Worm (Caenorhabditis elegans) whole organism, L4 larva: Measurements from ENCODE around the gene VF13D12L.3.

ENCODE experiments used
- F10B5.3 ChIP-seq: sonication (generic microtip); optimal IDR thresholded peaks from 2 replicates; lab custom pipeline; 2016; ENCODE audit warnings: mild to moderate bottlenecking, missing genetic modification characterization, missing compliant biosample characterization
- ama-1 ChIP-seq: fragments of 150-350 bp; optimal IDR thresholded peaks from 2 replicates; lab custom pipeline; 2014; ENCODE audit warnings: inconsistent platforms, mixed read lengths
- ceh-62 ChIP-seq: sonication (generic microtip); optimal IDR thresholded peaks from 2 replicates; lab custom pipeline; 2017; ENCODE audit warnings: missing biosample characterization, missing genetic modification characterization
- dmd-8 ChIP-seq: fragments of 200-800 bp; sonication (Bioruptor generic); IDR thresholded peaks from 2 replicates; pipeline ENCODE4 v1.3.6; 2022; ENCODE audit warnings: missing genetic modification characterization, missing compliant biosample characterization
- jun-1 ChIP-seq: fragments of 150-350 bp; optimal IDR thresholded peaks from 2 replicates; lab custom pipeline; 2014; ENCODE audit warnings: missing biosample characterization, missing genetic modification reagents, missing genetic modification characterization
- mep-1 ChIP-seq: fragments of 150-350 bp; sonication (generic microtip); optimal IDR thresholded peaks from 3 replicates; lab custom pipeline; 2014; ENCODE audit warnings: missing biosample characterization, missing genetic modification characterization
- nhr-10 ChIP-seq: fragments of 150-350 bp; optimal IDR thresholded peaks from 2 replicates; lab custom pipeline; 2014; ENCODE audit warnings: missing biosample characterization, missing genetic modification characterization
- nhr-237 ChIP-seq: sonication (generic microtip); optimal IDR thresholded peaks from 2 replicates; lab custom pipeline; 2017; ENCODE audit warnings: missing biosample characterization, missing genetic modification characterization
- nhr-6 ChIP-seq: fragments of 150-350 bp; optimal IDR thresholded peaks from 2 replicates; lab custom pipeline; 2014; ENCODE audit warnings: missing biosample characterization, missing genetic modification characterization
- unc-62 ChIP-seq, 3 experiments: fragments of 150-350 bp in 1 of 3; sonication (generic microtip); optimal IDR thresholded peaks in 2 of 3; peaks in 1 of 3; 1 replicate in 1 of 3; 2 replicates in 2 of 3; lab custom pipeline; 2014 to 2017; ENCODE audit warnings: missing biosample characterization in 3 of 3, missing genetic modification characterization in 3 of 3, missing genetic modification reagents in 3 of 3, missing genotype in 1 of 3

DNA sequence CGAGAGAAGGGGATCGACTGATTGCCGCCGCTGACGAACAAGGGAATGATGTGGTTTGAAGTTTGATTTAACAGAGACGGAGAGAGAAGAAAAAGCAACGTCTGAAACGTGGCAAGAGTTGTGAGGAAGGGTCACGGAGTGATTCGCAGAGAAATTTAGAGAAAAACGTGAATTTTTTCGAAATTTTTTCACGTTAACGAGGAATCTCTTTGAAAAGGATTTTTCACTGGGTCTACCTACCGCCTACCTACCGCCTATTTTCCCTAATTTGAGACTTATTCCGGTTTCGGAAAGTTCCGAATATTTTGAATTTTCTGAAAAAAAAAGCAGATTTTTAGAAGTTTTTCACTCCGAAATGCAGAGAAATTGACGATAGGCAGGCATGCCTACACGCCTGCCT lies 3.7 kb downstream of the VF13D12L.3 start, which contains the start of gene fcmt-1:
- TF ChIP-seq mep-1 (tag; lab: Kevin White, UChicago) = no peak
- TF ChIP-seq F10B5.3 (tag; lab: Kevin White, UChicago) = no peak
- TF ChIP-seq nhr-237 (tag; lab: Kevin White, UChicago) = no peak
- no peak for TF ChIP-seq jun-1
- no peak for TF ChIP-seq ama-1 (lab: Kevin White, UChicago)
- no peak for TF ChIP-seq dmd-8 (GFP tag; lab: Robert Waterston, UW)
- no peak for TF ChIP-seq ceh-62 (tag; lab: Kevin White, UChicago)
- TF ChIP-seq nhr-6 (tag; lab: Kevin White, UChicago) = no peak
- no peak for TF ChIP-seq nhr-10 (tag; lab: Kevin White, UChicago)
- no peak for TF ChIP-seq unc-62 (GFP tag; optimal IDR thresholded peaks at IDR 0.05 in 1 of 2; lab: Kevin White, UChicago)
- TF ChIP-seq unc-62 (tag; optimal IDR thresholded peaks at IDR 0.05; lab: Kevin White, UChicago) = no peak
